Worm (Caenorhabditis elegans) whole organism, L4 larva: Measurements from ENCODE around the gene Y37D8A.8.

Experiments used
- F49E8.2 ChIP-seq: sonication (generic microtip); optimal IDR thresholded peaks from 2 replicates; lab custom pipeline; 2016; ENCODE audit warnings: missing compliant biosample characterization, mild to moderate bottlenecking, missing genetic modification characterization, borderline replicate concordance
- ceh-20 ChIP-seq: fragments of 200-800 bp; sonication (Bioruptor generic); IDR thresholded peaks from 2 replicates; pipeline ENCODE4 v1.3.6; 2022; ENCODE audit warnings: missing genetic modification reagents, missing genetic modification characterization, missing compliant biosample characterization
- ces-1 ChIP-seq: fragments of 150-350 bp; sonication (generic microtip); optimal IDR thresholded peaks from 4 replicates; lab custom pipeline; 2014; ENCODE audit warnings: missing biosample characterization, missing genetic modification reagents, missing genetic modification characterization
- daf-16 ChIP-seq, 3 experiments: sonication (generic microtip); optimal IDR thresholded peaks; 2 replicates each; lab custom pipeline; 2016 to 2017; ENCODE audit warnings: missing genetic modification characterization in 3 of 3, missing genetic modification reagents in 3 of 3, mild to moderate bottlenecking in 2 of 3, missing compliant biosample characterization in 2 of 3, missing biosample characterization in 1 of 3, moderate library complexity in 1 of 3
- dmd-6 ChIP-seq: fragments of 200-800 bp; sonication (Bioruptor generic); IDR thresholded peaks from 2 replicates; pipeline ENCODE4 v1.3.6; 2022; ENCODE audit warnings: missing genetic modification reagents, missing genetic modification characterization, missing compliant biosample characterization
- dmd-9 ChIP-seq: fragments of 200-800 bp; sonication (Bioruptor generic); IDR thresholded peaks from 2 replicates; pipeline ENCODE4 v1.3.6; 2022; ENCODE audit warnings: missing genetic modification reagents, missing genetic modification characterization, missing compliant biosample characterization
- lin-13 ChIP-seq: fragments of 150-350 bp; optimal IDR thresholded peaks from 2 replicates; lab custom pipeline; 2014; ENCODE audit warnings: missing biosample characterization, missing genetic modification reagents, missing genetic modification characterization
- lin-38 ChIP-seq: fragments of 200-800 bp; sonication (Bioruptor generic); IDR thresholded peaks from 2 replicates; pipeline ENCODE4 v1.3.6; 2022; ENCODE audit warnings: missing genetic modification reagents, missing genetic modification characterization, missing compliant biosample characterization
- nhr-28 ChIP-seq: fragments of 150-350 bp; optimal IDR thresholded peaks from 2 replicates; lab custom pipeline; 2014; ENCODE audit warnings: missing biosample characterization, missing genetic modification characterization
- pha-4 ChIP-seq, 2 experiments: fragments of 150-350 bp in 1 of 2; fragments of 200-800 bp in 1 of 2; sonication (Bioruptor generic) in 1 of 2; IDR thresholded peaks in 1 of 2; optimal IDR thresholded peaks in 1 of 2; 2 replicates each; pipeline versions ENCODE4 v1.3.6 to Lab custom; 2014 to 2022; ENCODE audit warnings: missing genetic modification characterization in 2 of 2, missing genetic modification reagents in 2 of 2, missing biosample characterization in 1 of 2, missing compliant biosample characterization in 1 of 2
- skn-1 ChIP-seq: fragments of 150-350 bp; optimal IDR thresholded peaks from 2 replicates; lab custom pipeline; 2014; ENCODE audit warnings: missing biosample characterization, missing genetic modification characterization

DNA sequence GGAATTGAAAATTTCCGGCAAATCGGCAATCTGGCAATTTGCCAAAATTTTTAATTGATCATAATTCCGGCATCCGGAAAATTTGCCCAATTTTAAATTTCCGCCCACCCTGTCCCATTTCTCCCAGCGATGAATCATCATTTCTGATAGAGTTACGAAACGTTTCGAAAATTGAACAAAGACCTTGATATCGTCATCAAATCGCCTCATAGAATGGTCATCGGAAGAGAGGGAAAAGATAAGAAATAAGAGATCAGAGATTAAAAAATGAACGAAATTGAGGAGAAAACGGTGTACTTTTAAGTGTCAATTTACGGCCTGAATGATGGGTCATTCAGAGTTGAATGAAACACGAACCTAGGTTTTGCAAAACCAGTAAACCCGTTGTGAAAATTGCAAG lies 17.1 kb upstream of the Y37D8A.8 start:
- TF ChIP-seq lin-38 (GFP tag; lab: Robert Waterston, UW) (no peak), daf-16 (GFP tag; optimal IDR thresholded peaks at IDR 0.05; lab: Kevin White, UChicago) (no peak), daf-16 (tag; optimal IDR thresholded peaks at IDR 0.05; lab: Kevin White, UChicago) (no peak), lin-13 (GFP tag; lab: Kevin White, UChicago) (peak; percentile 57), ces-1 (GFP tag; lab: Kevin White, UChicago) (no peak), dmd-9 (GFP tag; lab: Robert Waterston, UW) (no peak), F49E8.2 (no peak), skn-1 (tag; lab: Kevin White, UChicago) (no peak), dmd-6 (GFP tag; lab: Robert Waterston, UW) (peak; percentile 69), pha-4 (GFP tag; IDR thresholded peaks at IDR 0.05; lab: Robert Waterston, UW) (no peak), pha-4 (tag; optimal IDR thresholded peaks at IDR 0.05; lab: Kevin White, UChicago) (no peak), nhr-28 (tag; lab: Kevin White, UChicago) (peak; percentile 52), ceh-20 (GFP tag; lab: Robert Waterston, UW) (no peak)
